Worm (Caenorhabditis elegans): Measurements from ENCODE around the gene T19C3.4.

Gene T19C3.4

ce11 chrIII:598168-598567, 21.9 kb downstream of the T19C3.4 start (continued):
- TF ChIP-seq nhr-76 (tag; optimal IDR thresholded peaks at IDR 0.05) (no peak), fkh-10 (GFP tag; optimal IDR thresholded peaks at IDR 0.05) (peak; percentile 76), mab-9 (GFP tag; IDR thresholded peaks at IDR 0.05) (no peak), xbp-1 (tag; optimal IDR thresholded peaks at IDR 0.05) (peak; percentile 41), nhr-20 (tag; optimal IDR thresholded peaks at IDR 0.05) (peak; percentile 37), ets-5 (GFP tag; IDR thresholded peaks at IDR 0.05) (no peak), aha-1 (tag; optimal IDR thresholded peaks at IDR 0.05) (no peak), nhr-11 (tag; optimal IDR thresholded peaks at IDR 0.05) (peak; percentile 34), C34B4.2 (tag; optimal IDR thresholded peaks at IDR 0.05) (no peak), lir-3 (tag; optimal IDR thresholded peaks at IDR 0.05; ENCODE audit: poor library complexity) (no peak), ceh-90 (tag; optimal IDR thresholded peaks at IDR 0.05) (no peak), hpl-2 (GFP tag; optimal IDR thresholded peaks at IDR 0.05) (no peak), C16A3.4 (tag; optimal IDR thresholded peaks at IDR 0.05) (no peak), nhr-47 (tag; optimal IDR thresholded peaks at IDR 0.05) (peak; percentile 70), ceh-63 (GFP tag; optimal IDR thresholded peaks at IDR 0.05) (no peak), grh-1 (GFP tag; IDR thresholded peaks at IDR 0.05) (no peak), ceh-88 (GFP tag; IDR thresholded peaks at IDR 0.05) (no peak), sup-37 (GFP tag; optimal IDR thresholded peaks at IDR 0.05) (no peak), isw-1 (GFP tag; IDR thresholded peaks at IDR 0.05) (peak; percentile 27; the same call in 1 of the 2 replicates), nhr-237 (tag; optimal IDR thresholded peaks at IDR 0.05) (no peak), tlp-1 (tag; optimal IDR thresholded peaks at IDR 0.05) (no peak), fos-1 (tag; optimal IDR thresholded peaks at IDR 0.05) (peak; percentile 25), nhr-19 (GFP tag; conservative IDR thresholded peaks at IDR 0.05) (no peak), mef-2 (tag; optimal IDR thresholded peaks at IDR 0.05) (no peak), irx-1 (tag; optimal IDR thresholded peaks at IDR 0.05) (peak; percentile 12), ztf-4 (tag; optimal IDR thresholded peaks at IDR 0.05) (no peak), aly-2 (tag; optimal IDR thresholded peaks at IDR 0.05) (no peak), unc-30 (tag; optimal IDR thresholded peaks at IDR 0.05) (no peak), mdl-1 (tag; optimal IDR thresholded peaks at IDR 0.05) (peak in 1 of 2 experiments; percentile 52), lin-14 (GFP tag; optimal IDR thresholded peaks at IDR 0.05) (peak; percentile 93), pax-3 (tag; optimal IDR thresholded peaks at IDR 0.05) (no peak), lin-15B (tag; optimal IDR thresholded peaks at IDR 0.05) (no peak), tbx-2 (tag; optimal IDR thresholded peaks at IDR 0.05) (peak; percentile 73), nhr-77 (tag; optimal IDR thresholded peaks at IDR 0.05) (peak; percentile 18), jun-1 (tag; optimal IDR thresholded peaks at IDR 0.05) (no peak), nhr-90 (tag; optimal IDR thresholded peaks at IDR 0.05; ENCODE audit: poor library complexity) (no peak), nhr-12 (tag; optimal IDR thresholded peaks at IDR 0.05) (no peak), elt-3 (tag; optimal IDR thresholded peaks at IDR 0.05) (no peak)

- TF ChIP-seq hpl-2 (GFP tag; optimal IDR thresholded peaks at IDR 0.05), result no peak
- TF ChIP-seq ceh-82 (tag; optimal IDR thresholded peaks at IDR 0.05), result no peak
- TF ChIP-seq skn-1 (tag; optimal IDR thresholded peaks at IDR 0.05), result no peak
- no peak for TF ChIP-seq nhr-71 (tag; optimal IDR thresholded peaks at IDR 0.05)
- no peak for TF ChIP-seq nhr-12 (tag; optimal IDR thresholded peaks at IDR 0.05)
- TF ChIP-seq swsn-7 (tag; optimal IDR thresholded peaks at IDR 0.05), result no peak
- TF ChIP-seq ceh-88 (GFP tag; IDR thresholded peaks at IDR 0.05), result no peak
- no peak for TF ChIP-seq F16B12.6 (tag; optimal IDR thresholded peaks at IDR 0.05)
- TF ChIP-seq pag-3 (tag; optimal IDR thresholded peaks at IDR 0.05; ENCODE audit: borderline replicate concordance, insufficient read depth), result no peak
- TF ChIP-seq nhr-237 (tag; optimal IDR thresholded peaks at IDR 0.05), result no peak
- no peak for TF ChIP-seq lin-13 (GFP tag; optimal IDR thresholded peaks at IDR 0.05)
- no peak for TF ChIP-seq C04F5.9 (tag; optimal IDR thresholded peaks at IDR 0.05)
Observed at ce11 chrIII:595449-595848, 24.6 kb downstream of the T19C3.4 start.
